Fruit fly (Drosophila melanogaster): ENCODE measurements around the gene CG6295.

CG6295 gene

DNA sequence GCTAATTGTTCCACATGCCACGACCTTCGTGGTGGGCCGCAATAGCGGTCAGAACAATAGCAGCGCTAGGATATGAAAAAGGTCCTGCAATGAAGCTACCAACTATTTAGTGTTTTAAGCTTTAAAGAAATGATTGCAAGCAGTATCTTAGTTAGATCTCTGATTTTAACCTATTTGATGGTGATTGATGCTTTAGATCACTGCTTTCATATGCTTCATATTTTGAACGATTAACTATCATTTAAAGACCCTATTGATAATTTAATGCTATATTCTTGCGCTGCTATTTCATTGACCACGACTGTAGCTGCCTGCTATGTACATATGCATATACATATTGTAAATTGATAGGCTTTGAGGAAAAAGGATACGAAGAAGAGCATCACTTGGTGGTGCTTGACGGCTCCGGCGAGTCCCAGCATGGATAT is 43.1 kb downstream of the CG6295 start:
- TF ChIP-seq CTCF (optimal IDR thresholded peaks at IDR 0.05) (no peak), CG8478 (optimal IDR thresholded peaks at IDR 0.05) (no peak)

DNA sequence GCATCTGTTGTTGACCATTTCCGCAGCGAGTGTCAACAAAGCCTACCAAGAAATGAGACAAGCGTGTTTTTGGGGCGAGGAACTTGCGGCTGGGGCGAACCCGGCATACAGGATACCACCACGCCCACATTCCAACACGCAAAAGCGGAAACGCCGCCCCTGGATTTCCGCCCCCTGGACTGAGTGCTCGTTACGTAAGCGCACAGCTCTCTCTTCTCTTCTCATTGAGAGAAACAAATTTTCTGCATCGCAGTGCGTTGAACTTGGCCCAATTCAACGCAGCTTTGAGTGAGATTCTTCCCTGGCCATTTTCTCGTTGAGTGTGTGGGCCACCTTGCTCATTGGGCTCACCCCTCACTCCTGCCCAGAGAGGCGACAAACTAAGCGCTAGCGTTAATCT is 46.4 kb downstream of the CG6295 start:
- TF ChIP-seq CTCF (optimal IDR thresholded peaks at IDR 0.05), result no peak
- no peak for TF ChIP-seq CG8478 (optimal IDR thresholded peaks at IDR 0.05)

DNA sequence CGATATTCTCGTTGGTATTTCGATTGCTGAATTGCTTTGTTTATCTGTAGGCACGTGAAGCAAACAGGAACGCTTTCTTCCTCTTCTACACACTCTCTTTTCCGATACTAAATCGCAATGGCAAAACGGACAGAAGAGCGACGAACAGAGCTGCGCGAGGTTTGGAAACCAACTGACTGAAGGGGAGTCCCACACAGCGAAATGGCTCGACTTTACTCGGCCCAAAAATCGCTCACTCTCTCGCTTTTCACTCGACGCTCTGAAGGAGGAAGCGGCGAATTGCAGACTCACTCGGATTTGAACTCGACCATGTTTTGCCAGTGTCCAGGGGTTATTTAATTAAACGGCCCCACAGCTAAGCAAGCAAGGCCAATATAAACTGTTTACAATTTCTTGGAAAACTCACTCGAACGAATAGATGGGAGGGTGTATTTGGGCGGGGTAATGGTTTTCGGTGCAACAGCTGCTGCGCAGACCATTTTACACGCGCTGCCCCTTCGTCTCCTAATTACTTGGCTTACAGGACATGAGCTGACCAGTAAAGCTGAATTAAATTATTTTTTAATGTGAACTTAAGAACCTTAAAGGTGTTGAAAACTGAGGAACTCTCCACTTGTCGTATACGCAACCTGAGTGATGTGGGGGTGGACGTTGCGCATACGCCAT is 48.4 kb downstream of the CG6295 start, which contains the start of gene CG6330:
Gene CG6330, minus strand, starts transcription at position 178 of the 666 bp plus-strand sequence.
- no peak for TF ChIP-seq CG8478 (optimal IDR thresholded peaks at IDR 0.05)

DNA sequence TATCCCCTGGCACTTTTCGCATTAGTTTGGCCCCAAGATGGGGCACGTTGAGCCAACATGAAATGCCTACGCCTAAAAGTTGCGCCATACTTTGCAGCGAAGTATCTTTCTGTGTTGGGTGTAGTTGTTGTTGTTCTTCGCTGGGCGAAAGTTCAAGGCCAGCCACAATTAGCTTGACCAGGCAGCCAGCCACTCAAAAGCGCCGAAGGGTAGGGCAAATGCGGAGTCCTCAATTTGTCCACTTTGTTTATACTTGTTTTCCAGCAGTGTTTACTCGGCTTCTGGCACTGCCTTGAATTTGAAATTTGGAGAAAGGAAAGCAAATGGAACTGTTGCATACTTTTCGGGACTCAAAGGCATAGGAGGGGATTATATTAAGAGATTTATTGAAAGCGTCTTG is 49.7 kb downstream of the CG6295 start:
- TF ChIP-seq CG8478 (optimal IDR thresholded peaks at IDR 0.05) (no peak), CTCF (optimal IDR thresholded peaks at IDR 0.05) (no peak)

DNA sequence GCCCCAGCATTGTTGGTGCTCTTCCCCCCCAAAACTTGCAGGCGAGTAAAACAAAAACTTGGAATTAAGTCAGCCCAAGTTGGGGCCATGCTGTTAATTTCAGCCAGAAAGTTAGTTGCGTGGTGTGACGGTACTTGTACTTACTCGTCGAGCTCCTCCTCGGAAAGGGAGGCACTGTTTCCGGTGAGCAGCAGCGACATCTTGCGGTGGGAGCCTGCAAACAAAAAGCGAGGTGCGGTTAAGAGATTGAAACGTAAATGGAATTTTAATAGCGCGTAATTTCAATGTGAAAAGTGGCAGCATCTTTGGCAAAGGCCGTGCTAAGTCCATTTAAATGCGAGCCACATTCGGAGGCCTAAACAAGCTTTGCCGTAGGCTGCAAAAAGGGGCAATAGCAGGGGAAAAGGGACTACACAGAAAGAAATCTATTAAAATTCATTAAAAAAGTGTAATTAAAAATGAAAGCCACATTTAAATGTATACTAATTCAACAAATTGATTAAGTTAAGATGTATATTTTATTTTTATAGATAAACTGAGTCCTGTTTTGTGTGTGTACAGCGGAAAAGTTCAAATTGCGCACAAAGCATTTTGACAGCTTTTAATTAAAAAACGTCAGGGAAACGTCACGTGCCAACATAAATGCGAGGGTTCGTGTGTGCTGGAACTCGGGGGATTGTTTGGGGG is 50.3 kb downstream of the CG6295 start:
- peak; percentile 82 to 83 for TF ChIP-seq CTCF (optimal IDR thresholded peaks at IDR 0.05)
- no peak for TF ChIP-seq CG8478 (optimal IDR thresholded peaks at IDR 0.05)
